Fruit fly (Drosophila melanogaster): ENCODE data around the gene CG9427.

DNA sequence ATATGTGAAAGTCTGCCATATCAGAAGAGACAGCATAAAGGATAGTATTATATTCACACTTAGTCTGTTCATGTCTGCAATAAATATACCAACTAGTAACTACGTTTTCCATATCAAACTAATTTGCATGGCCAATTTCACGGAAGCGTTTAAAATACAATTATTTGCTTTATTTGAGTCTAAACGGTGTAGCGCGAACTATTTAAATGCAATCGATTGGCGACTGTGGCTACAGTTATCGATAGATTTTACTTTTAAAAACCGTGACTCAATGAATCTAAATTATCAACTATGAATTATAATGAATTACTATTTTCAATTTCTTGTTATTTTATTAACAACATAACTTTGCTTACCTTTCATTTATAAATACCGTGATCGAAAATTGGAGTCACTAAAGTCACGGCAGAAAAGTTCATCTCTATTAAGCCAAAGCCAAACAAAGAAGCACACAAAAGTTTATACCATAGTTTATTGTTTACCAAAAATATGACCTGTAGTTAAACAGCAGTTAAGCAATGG, at the start of gene CG9427, which contains the start of gene CG8319:
- TF ChIP-seq N (GFP tag; optimal IDR thresholded peaks at IDR 0.05), result no peak
- TF ChIP-seq rgr (GFP tag; optimal IDR thresholded peaks at IDR 0.05), result peak; percentile 73
- no peak for TF ChIP-seq usp (GFP tag; optimal IDR thresholded peaks at IDR 0.05)
- TF ChIP-seq pan (optimal IDR thresholded peaks at IDR 0.05), result no peak
- peak; percentile 48 for TF ChIP-seq sv (GFP tag; optimal IDR thresholded peaks at IDR 0.05)
- TF ChIP-seq psq (GFP tag; optimal IDR thresholded peaks at IDR 0.05), result peak; percentile 42
- TF ChIP-seq jim (GFP tag; optimal IDR thresholded peaks at IDR 0.05), result no peak
- peak; percentile 58 for TF ChIP-seq brk (GFP tag; optimal IDR thresholded peaks at IDR 0.05)
- TF ChIP-seq Hr83 (GFP tag; optimal IDR thresholded peaks at IDR 0.05; ENCODE audit: poor library complexity, severe bottlenecking), result no peak

Data from whole organism, wandering third instar larva.